Fruit fly (Drosophila melanogaster) whole organism, wandering third instar larva: ENCODE results near the gene EMC4.

ENCODE experiments used
- Hr78 ChIP-seq: fragments of >200 bp; optimal IDR thresholded peaks from 2 replicates; lab custom pipeline; 2017; ENCODE audit warnings: missing biosample characterization, missing genetic modification characterization
- br ChIP-seq: fragments of 200-800 bp; sonication (Bioruptor generic); optimal IDR thresholded peaks from 2 replicates; lab custom pipeline; 2016; ENCODE audit warnings: missing biosample characterization, missing genetic modification characterization
- psq ChIP-seq: fragments of 200-800 bp; sonication (Bioruptor generic); optimal IDR thresholded peaks from 3 replicates; lab custom pipeline; 2017; ENCODE audit warnings: missing biosample characterization, mild to moderate bottlenecking, missing genetic modification characterization, moderate library complexity
- sv ChIP-seq: fragments of 200-800 bp; sonication (Bioruptor generic); optimal IDR thresholded peaks from 3 replicates; lab custom pipeline; 2016; ENCODE audit warnings: missing biosample characterization, missing genetic modification characterization
- usp ChIP-seq: fragments of >200 bp; optimal IDR thresholded peaks from 2 replicates; lab custom pipeline; 2017; ENCODE audit warnings: missing biosample characterization, missing genetic modification characterization

dm6 chr3L:22871030-22871844 lies 3.2 kb upstream of the EMC4 start:
- peak; percentile 9 for TF ChIP-seq br (GFP tag; lab: Kevin White, UChicago)
- peak; percentile 74 for TF ChIP-seq psq (GFP tag; lab: Kevin White, UChicago)
- no peak for TF ChIP-seq usp (GFP tag; lab: Kevin White, UChicago)
- no peak for TF ChIP-seq Hr78 (GFP tag; lab: Kevin White, UChicago)
- TF ChIP-seq sv (GFP tag; lab: Kevin White, UChicago): no peak
